Fruit fly (Drosophila melanogaster) whole organism, adult: Measurements from ENCODE around the gene CG18581.

Source experiments
- CG14711 ChIP-seq: fragments of 200-800 bp; sonication (Bioruptor generic); optimal IDR thresholded peaks from 2 replicates; lab custom pipeline; 2018; ENCODE audit warnings: missing biosample characterization, mild to moderate bottlenecking, missing genetic modification characterization, moderate library complexity
- CG33017 ChIP-seq: fragments of 200-800 bp; sonication (Bioruptor generic); optimal IDR thresholded peaks from 2 replicates; lab custom pipeline; 2018; ENCODE audit warnings: missing biosample characterization, mild to moderate bottlenecking, missing genetic modification characterization, moderate library complexity
- CG7101 ChIP-seq: fragments of 200-800 bp; sonication (Bioruptor generic); optimal IDR thresholded peaks from 2 replicates; lab custom pipeline; 2018; ENCODE audit warnings: missing biosample characterization, mild to moderate bottlenecking, missing genetic modification characterization, moderate library complexity
- Clk ChIP-seq: fragments of 200-800 bp; sonication (Bioruptor generic); optimal IDR thresholded peaks from 2 replicates; lab custom pipeline; 2017; ENCODE audit warnings: missing biosample characterization, missing genetic modification characterization
- Mnt ChIP-seq: fragments of 200-800 bp; sonication (Bioruptor generic); optimal IDR thresholded peaks from 2 replicates; lab custom pipeline; 2016; ENCODE audit warnings: missing biosample characterization, mild to moderate bottlenecking, missing genetic modification characterization
- kay ChIP-seq: fragments of 200-800 bp; sonication (Bioruptor generic); peaks from one replicate; lab custom pipeline; 2016; ENCODE audit warnings: missing biosample characterization, missing genetic modification characterization, borderline replicate concordance
- ovo ChIP-seq: fragments of 200-800 bp; sonication (Bioruptor generic); optimal IDR thresholded peaks from 2 replicates; lab custom pipeline; 2016; ENCODE audit warnings: missing biosample characterization, missing genetic modification characterization
- pad ChIP-seq: fragments of 200-800 bp; sonication (Bioruptor generic); optimal IDR thresholded peaks from 3 replicates; lab custom pipeline; 2017; ENCODE audit warnings: missing biosample characterization, missing genetic modification characterization, mild to moderate bottlenecking, moderate library complexity, missing genetic modification reagents
- tj ChIP-seq: fragments of 200-800 bp; sonication (Bioruptor generic); optimal IDR thresholded peaks from 3 replicates; lab custom pipeline; 2017; ENCODE audit warnings: missing biosample characterization, mild to moderate bottlenecking, missing genetic modification characterization, moderate library complexity
- toe ChIP-seq: fragments of 200-800 bp; sonication (Bioruptor generic); optimal IDR thresholded peaks from 2 replicates; lab custom pipeline; 2016; ENCODE audit warnings: missing biosample characterization, missing genetic modification characterization

DNA sequence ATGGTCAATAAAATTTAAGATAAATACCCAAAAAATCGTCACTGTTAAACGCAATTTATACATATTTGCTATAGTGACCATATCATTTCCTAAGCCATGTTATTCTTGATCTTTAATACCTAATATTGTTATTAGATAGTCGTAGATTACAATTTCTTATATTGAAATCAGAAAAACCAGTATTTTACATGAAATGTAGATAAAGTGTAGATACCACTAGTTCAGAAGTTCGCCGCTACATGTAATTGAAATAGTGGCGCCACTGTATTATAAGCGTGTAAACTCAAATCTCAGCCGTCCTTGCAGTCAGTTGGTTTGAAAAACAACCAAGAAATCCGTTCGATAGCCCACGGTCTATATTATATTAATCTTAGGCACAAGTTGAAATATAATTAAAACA lies 1.9 kb downstream of the CG18581 start:
- TF ChIP-seq Mnt (GFP tag; lab: Kevin White, UChicago) (no peak), tj (GFP tag; lab: Kevin White, UChicago) (no peak), kay (GFP tag; lab: Kevin White, UChicago) (no peak), pad (GFP tag; lab: Kevin White, UChicago) (no peak), Clk (GFP tag; lab: Kevin White, UChicago) (no peak), CG33017 (tag; lab: Kevin White, UChicago) (no peak), CG7101 (tag; lab: Kevin White, UChicago) (no peak), CG14711 (tag; lab: Kevin White, UChicago) (no peak), ovo (GFP tag; lab: Kevin White, UChicago) (no peak), toe (GFP tag; lab: Kevin White, UChicago) (no peak)
